Fruit fly (Drosophila melanogaster): Measurements from ENCODE around the gene ssp3.

ssp3 gene

dm6 chr2L:18897992-18898391, 45.8 kb downstream of the ssp3 start:
- TF ChIP-seq foxo (GFP tag; optimal IDR thresholded peaks at IDR 0.05) (no peak), Hnf4 (GFP tag; optimal IDR thresholded peaks at IDR 0.05) (no peak), Dif (GFP tag; optimal IDR thresholded peaks at IDR 0.05; ENCODE audit: partially characterized antibody) (no peak), CG32264 (GFP tag; optimal IDR thresholded peaks at IDR 0.05) (no peak)

dm6 chr2L:18896818-18897578, 46.8 kb downstream of the ssp3 start:
- TF ChIP-seq br (GFP tag; optimal IDR thresholded peaks at IDR 0.05) (no peak), dsf (GFP tag; optimal IDR thresholded peaks at IDR 0.05; ENCODE audit: borderline replicate concordance) (no peak), Hr83 (GFP tag; optimal IDR thresholded peaks at IDR 0.05; ENCODE audit: poor library complexity, severe bottlenecking) (no peak), jim (GFP tag; optimal IDR thresholded peaks at IDR 0.05) (no peak), rgr (GFP tag; optimal IDR thresholded peaks at IDR 0.05) (no peak), dmrt93B (GFP tag; optimal IDR thresholded peaks at IDR 0.05) (no peak), h (GFP tag; optimal IDR thresholded peaks at IDR 0.05) (no peak), Mio (GFP tag; optimal IDR thresholded peaks at IDR 0.05) (no peak), OdsH (GFP tag; optimal IDR thresholded peaks at IDR 0.05) (no peak), pan (optimal IDR thresholded peaks at IDR 0.05) (no peak), Sp1 (GFP tag; optimal IDR thresholded peaks at IDR 0.05) (no peak), sage (GFP tag; optimal IDR thresholded peaks at IDR 0.05) (no peak), CG32264 (GFP tag; optimal IDR thresholded peaks at IDR 0.05) (no peak), psq (GFP tag; optimal IDR thresholded peaks at IDR 0.05) (no peak)

dm6 chr2L:18896371-18896770, 47.4 kb downstream of the ssp3 start:
- TF ChIP-seq Myc (optimal IDR thresholded peaks at IDR 0.05) (no peak), dl (GFP tag; optimal IDR thresholded peaks at IDR 0.05; ENCODE audit: insufficient read depth in 1 of 2, partially characterized antibody in 2 of 2) (no peak), sv (GFP tag; optimal IDR thresholded peaks at IDR 0.05) (no peak), Dif (GFP tag; optimal IDR thresholded peaks at IDR 0.05; ENCODE audit: partially characterized antibody) (no peak), Hnf4 (GFP tag; optimal IDR thresholded peaks at IDR 0.05) (no peak), Sp1 (GFP tag; optimal IDR thresholded peaks at IDR 0.05) (no peak), Rel (GFP tag; optimal IDR thresholded peaks at IDR 0.05) (no peak), Rel (tag; optimal IDR thresholded peaks at IDR 0.05) (no peak), usp (GFP tag; optimal IDR thresholded peaks at IDR 0.05) (no peak), ey (GFP tag; optimal IDR thresholded peaks at IDR 0.05) (no peak), fru (GFP tag; optimal IDR thresholded peaks at IDR 0.05) (no peak), h (GFP tag; optimal IDR thresholded peaks at IDR 0.05) (no peak), lola (GFP tag; optimal IDR thresholded peaks at IDR 0.05) (no peak), rgr (GFP tag; optimal IDR thresholded peaks at IDR 0.05) (no peak)

dm6 chr2L:18894998-18895732, 48.6 kb downstream of the ssp3 start:
- no peak for TF ChIP-seq Mio (GFP tag; optimal IDR thresholded peaks at IDR 0.05)
- no peak for TF ChIP-seq Dif (GFP tag; optimal IDR thresholded peaks at IDR 0.05; ENCODE audit: partially characterized antibody)
- no peak for TF ChIP-seq h (GFP tag; optimal IDR thresholded peaks at IDR 0.05)
- peak; percentile 50 for TF ChIP-seq HLH106 (tag; optimal IDR thresholded peaks at IDR 0.05)
- peak; percentile 5 for TF ChIP-seq Sp1 (GFP tag; optimal IDR thresholded peaks at IDR 0.05)
- TF ChIP-seq foxo (GFP tag; optimal IDR thresholded peaks at IDR 0.05), result peak in 1 of 2 experiments; percentile 26
- TF ChIP-seq dl (GFP tag; optimal IDR thresholded peaks at IDR 0.05; ENCODE audit: insufficient read depth in 1 of 2, partially characterized antibody in 2 of 2), result no peak
- no peak for TF ChIP-seq Hr78 (GFP tag; optimal IDR thresholded peaks at IDR 0.05)

DNA sequence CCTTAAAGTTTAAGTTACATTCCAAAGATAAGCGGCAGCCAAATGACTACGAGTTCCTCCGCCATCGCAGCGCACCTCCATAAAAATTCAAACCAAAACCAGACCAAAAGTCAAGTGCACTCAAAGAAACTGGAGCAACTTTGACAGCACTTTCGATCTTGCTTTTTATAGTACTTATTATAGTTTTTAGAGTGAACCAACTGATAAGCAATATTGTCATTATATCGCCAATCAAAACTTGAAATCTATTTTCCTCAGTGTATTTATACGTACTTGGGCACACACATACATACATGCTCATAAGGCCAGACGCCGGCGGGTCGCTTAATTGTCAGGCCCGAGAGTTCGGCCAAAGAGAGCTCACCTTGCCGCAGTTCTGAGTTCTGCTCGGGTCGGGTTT, 53.7 kb downstream of the ssp3 start:
- TF ChIP-seq woc (GFP tag; optimal IDR thresholded peaks at IDR 0.05), result peak; percentile 60
- peak; percentile 57 for TF ChIP-seq brk (GFP tag; optimal IDR thresholded peaks at IDR 0.05)
- TF ChIP-seq Rel (GFP tag; optimal IDR thresholded peaks at IDR 0.05), result no peak
- TF ChIP-seq Rel (tag; optimal IDR thresholded peaks at IDR 0.05), result peak; percentile 7
- no peak for TF ChIP-seq usp (GFP tag; optimal IDR thresholded peaks at IDR 0.05)
- no peak for TF ChIP-seq CrebA (GFP tag; optimal IDR thresholded peaks at IDR 0.05; ENCODE audit: borderline replicate concordance)
- TF ChIP-seq Abd-B (GFP tag; optimal IDR thresholded peaks at IDR 0.05), result no peak
- TF ChIP-seq Dif (GFP tag; optimal IDR thresholded peaks at IDR 0.05; ENCODE audit: partially characterized antibody), result no peak
- TF ChIP-seq psq (GFP tag; optimal IDR thresholded peaks at IDR 0.05), result peak; percentile 55
- TF ChIP-seq Hnf4 (GFP tag; optimal IDR thresholded peaks at IDR 0.05), result peak; percentile 79
- TF ChIP-seq Myc (optimal IDR thresholded peaks at IDR 0.05), result no peak
- TF ChIP-seq sage (GFP tag; optimal IDR thresholded peaks at IDR 0.05), result peak; percentile 59
- TF ChIP-seq dmrt93B (GFP tag; optimal IDR thresholded peaks at IDR 0.05), result peak; percentile 28
- TF ChIP-seq ey (GFP tag; optimal IDR thresholded peaks at IDR 0.05), result peak; percentile 83
- TF ChIP-seq pan (optimal IDR thresholded peaks at IDR 0.05), result no peak
- peak; percentile 81 for TF ChIP-seq fru (GFP tag; optimal IDR thresholded peaks at IDR 0.05)
- no peak for TF ChIP-seq tai (GFP tag; optimal IDR thresholded peaks at IDR 0.05)
- peak; percentile 76 for TF ChIP-seq rgr (GFP tag; optimal IDR thresholded peaks at IDR 0.05)
- no peak for TF ChIP-seq Dfd (GFP tag; optimal IDR thresholded peaks at IDR 0.05)
- TF ChIP-seq Hr83 (GFP tag; optimal IDR thresholded peaks at IDR 0.05; ENCODE audit: poor library complexity, severe bottlenecking), result no peak
- TF ChIP-seq lola (GFP tag; optimal IDR thresholded peaks at IDR 0.05), result no peak
- peak; percentile 27 to 83 for TF ChIP-seq foxo (GFP tag; optimal IDR thresholded peaks at IDR 0.05)
- TF ChIP-seq OdsH (GFP tag; optimal IDR thresholded peaks at IDR 0.05), result peak; percentile 67
- TF ChIP-seq Sp1 (GFP tag; optimal IDR thresholded peaks at IDR 0.05), result peak; percentile 69
- TF ChIP-seq GATAd (GFP tag; optimal IDR thresholded peaks at IDR 0.05), result no peak
- TF ChIP-seq HLH106 (tag; optimal IDR thresholded peaks at IDR 0.05), result peak; percentile 75
- peak; percentile 88 for TF ChIP-seq h (GFP tag; optimal IDR thresholded peaks at IDR 0.05)
- peak; percentile 46 for TF ChIP-seq Jra (GFP tag; optimal IDR thresholded peaks at IDR 0.05)
- no peak for TF ChIP-seq Hr78 (GFP tag; optimal IDR thresholded peaks at IDR 0.05)

Data from whole organism, wandering third instar larva.